Fruit fly (Drosophila melanogaster) whole organism: ENCODE data around the gene mEFG1.

ENCODE experiments used
- CG8478 ChIP-seq: fragments of >200 bp; optimal IDR thresholded peaks from 2 replicates; lab custom pipeline; 2018; ENCODE audit warnings: inconsistent platforms
- Dll ChIP-seq: fragments of >200 bp; optimal IDR thresholded peaks from 2 replicates; lab custom pipeline; 2017
- pan ChIP-seq: fragments of >200 bp; optimal IDR thresholded peaks from 2 replicates; lab custom pipeline; 2017
- usp ChIP-seq: fragments of >200 bp; optimal IDR thresholded peaks from 2 replicates; lab custom pipeline; 2017; ENCODE audit warnings: missing biosample characterization, missing genetic modification characterization, mixed read lengths

DNA sequence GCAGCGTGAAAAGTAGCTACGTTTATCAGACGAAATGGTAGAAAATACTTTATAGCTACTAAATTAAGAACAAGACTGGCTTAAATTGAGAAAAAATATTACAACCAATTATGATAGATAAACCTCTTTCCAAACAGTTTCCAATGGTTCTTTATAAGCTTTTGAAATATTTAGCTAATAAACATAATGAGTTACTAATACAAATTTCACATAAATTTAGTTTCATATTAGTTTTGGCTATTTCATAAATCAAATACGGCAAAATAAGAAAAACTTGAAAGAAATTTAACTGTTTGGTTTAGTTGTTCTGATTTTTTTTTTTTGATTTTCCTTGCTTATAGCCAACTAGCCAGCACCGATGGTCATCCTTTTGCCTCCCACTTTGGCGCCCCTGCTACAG is 22.7 kb downstream of the mEFG1 start:
- TF ChIP-seq CG8478 (lab: Kevin White, UChicago), result no peak
- TF ChIP-seq Dll, result no peak
- no peak for TF ChIP-seq usp (GFP tag; lab: Kevin White, UChicago)
- TF ChIP-seq pan (lab: Kevin White, UChicago), result no peak
